Fruit fly (Drosophila melanogaster): ENCODE data around the gene Trs33.

Gene Trs33

dm6 chr3R:15332994-15333393 lies 17.8 kb downstream of the Trs33 start, which contains the start of the genes Fkbp39 and Cyfip (continued):
- TF ChIP-seq CG3163 (GFP tag; optimal IDR thresholded peaks at IDR 0.05) (peak; percentile 39), repo (GFP tag; optimal IDR thresholded peaks at IDR 0.05) (peak; percentile 32), zfh2 (GFP tag; optimal IDR thresholded peaks at IDR 0.05) (peak; percentile 76), CG5245 (GFP tag; optimal IDR thresholded peaks at IDR 0.05) (no peak), kah (GFP tag; optimal IDR thresholded peaks at IDR 0.05) (peak; percentile 35), BEAF-32 (GFP tag; optimal IDR thresholded peaks at IDR 0.05) (peak; percentile 82), toy (GFP tag; IDR thresholded peaks at IDR 0.05) (no peak), Fer2 (tag; optimal IDR thresholded peaks at IDR 0.05) (no peak), ap (GFP tag; IDR thresholded peaks at IDR 0.05) (no peak), CG8359 (GFP tag; optimal IDR thresholded peaks at IDR 0.05; ENCODE audit: borderline replicate concordance) (no peak), CG7987 (GFP tag; optimal IDR thresholded peaks at IDR 0.05) (peak; percentile 56), sisA (GFP tag; IDR thresholded peaks at IDR 0.05) (no peak; the same call in 1 of the 2 replicates), CG2712 (tag; optimal IDR thresholded peaks at IDR 0.05) (peak; percentile 52), CG18011 (GFP tag; optimal IDR thresholded peaks at IDR 0.05) (peak; percentile 47), CG17612 (GFP tag; IDR thresholded peaks at IDR 0.05) (no peak), ase (GFP tag; IDR thresholded peaks at IDR 0.05) (0 out of 3 replicates have a peak, but pooled peaks have one; percentile 27), CG3726 (GFP tag; IDR thresholded peaks at IDR 0.05) (no peak), CG9797 (GFP tag; optimal IDR thresholded peaks at IDR 0.05) (peak; percentile 87), Rfx (GFP tag; IDR thresholded peaks at IDR 0.05) (peak; percentile 84), Sin3A (optimal IDR thresholded peaks at IDR 0.05) (peak; percentile 84), CG14667 (GFP tag; IDR thresholded peaks at IDR 0.05) (no peak), croc (GFP tag; conservative IDR thresholded peaks at IDR 0.05) (no peak), CG17912 (GFP tag; optimal IDR thresholded peaks at IDR 0.05) (peak; percentile 52), CG9817 (tag; optimal IDR thresholded peaks at IDR 0.05) (peak; percentile 20), jing (GFP tag; optimal IDR thresholded peaks at IDR 0.05) (no peak), mirr (GFP tag; optimal IDR thresholded peaks at IDR 0.05) (peak; percentile 21), eyg (GFP tag; optimal IDR thresholded peaks at IDR 0.05) (no peak), Ets97D (GFP tag; optimal IDR thresholded peaks at IDR 0.05) (peak; percentile 95), CG2116 (GFP tag; optimal IDR thresholded peaks at IDR 0.05) (peak; percentile 89), Elba2 (GFP tag; optimal IDR thresholded peaks at IDR 0.05) (peak; percentile 35), Lhr (GFP tag; optimal IDR thresholded peaks at IDR 0.05) (peak; percentile 94), ham (GFP tag; IDR thresholded peaks at IDR 0.05) (no peak), CG6689 (GFP tag; IDR thresholded peaks at IDR 0.05) (no peak), CG5180 (GFP tag; optimal IDR thresholded peaks at IDR 0.05) (no peak), CG17186 (GFP tag; optimal IDR thresholded peaks at IDR 0.05) (peak; percentile 98), CG15601 (tag; optimal IDR thresholded peaks at IDR 0.05) (peak; percentile 53), ro (GFP tag; IDR thresholded peaks at IDR 0.05) (no peak), tx (GFP tag; optimal IDR thresholded peaks at IDR 0.05) (peak; percentile 59), nau (GFP tag; optimal IDR thresholded peaks at IDR 0.05) (no peak), lab (GFP tag; optimal IDR thresholded peaks at IDR 0.05) (no peak), Xbp1 (GFP tag; optimal IDR thresholded peaks at IDR 0.05) (peak; percentile 65), Lim3 (GFP tag; IDR thresholded peaks at IDR 0.05) (no peak), Dek (tag; optimal IDR thresholded peaks at IDR 0.05) (peak; percentile 30), zen (tag; optimal IDR thresholded peaks at IDR 0.05) (peak; percentile 54), MESR4 (GFP tag; optimal IDR thresholded peaks at IDR 0.05) (peak; percentile 94), nom (GFP tag; optimal IDR thresholded peaks at IDR 0.05) (no peak), zf30C (GFP tag; optimal IDR thresholded peaks at IDR 0.05) (peak; percentile 27), ERR (GFP tag; optimal IDR thresholded peaks at IDR 0.05) (peak; percentile 62), Dll (GFP tag; IDR thresholded peaks at IDR 0.05; ENCODE audit: partially characterized antibody) (peak; percentile 74), unc-4 (GFP tag; IDR thresholded peaks at IDR 0.05; ENCODE audit: partially characterized antibody) (peak; percentile 77), Optix (GFP tag; IDR thresholded peaks at IDR 0.05) (peak; percentile 55; the same call in 1 of the 3 replicates)

Data from whole organism, embryonic.